Worm (Caenorhabditis elegans): ENCODE data around the gene K07F5.12.

ce11 chrIV:9875646-9876045 is 19.8 kb downstream of the K07F5.12 start:
- TF ChIP-seq snpc-4 (tag; optimal IDR thresholded peaks at IDR 0.05) (no peak), daf-19 (GFP tag; conservative IDR thresholded peaks at IDR 0.05) (no peak), set-16 (GFP tag; IDR thresholded peaks at IDR 0.05) (no peak), fos-1 (tag; optimal IDR thresholded peaks at IDR 0.05) (no peak), nhr-28 (tag; optimal IDR thresholded peaks at IDR 0.05) (peak; percentile 87), ama-1 (optimal IDR thresholded peaks at IDR 0.05) (no peak), lin-15B (tag; optimal IDR thresholded peaks at IDR 0.05) (no peak), unc-62 (GFP tag; optimal IDR thresholded peaks at IDR 0.05 in 1 of 2) (peak in 1 of 2 experiments; percentile 43), unc-62 (tag; optimal IDR thresholded peaks at IDR 0.05) (no peak), F10B5.3 (tag; optimal IDR thresholded peaks at IDR 0.05) (no peak), mdt-29 (GFP tag; IDR thresholded peaks at IDR 0.05) (no peak)
